Worm (Caenorhabditis elegans) whole organism, L2 larva: ENCODE measurements around the gene elt-3.
A peak's percentile ranks its signal among the peaks of the same experiment; 100 is the strongest.

Source experiments
- C34F6.9 ChIP-seq: fragments of 150-350 bp; optimal IDR thresholded peaks from 2 replicates; lab custom pipeline; 2014; ENCODE audit warnings: missing biosample characterization, missing genetic modification characterization
- F13H6.1 ChIP-seq: sonication (generic microtip); optimal IDR thresholded peaks from 2 replicates; lab custom pipeline; 2016; ENCODE audit warnings: missing genetic modification characterization, missing compliant biosample characterization
- R02D3.7 ChIP-seq: fragments of 150-350 bp; optimal IDR thresholded peaks from 2 replicates; lab custom pipeline; 2014; ENCODE audit warnings: missing biosample characterization, missing genetic modification characterization
- Y55F3AM.14 ChIP-seq: fragments of 200-800 bp; sonication (Bioruptor generic); optimal IDR thresholded peaks from 2 replicates; lab custom pipeline; 2018; ENCODE audit warnings: mild to moderate bottlenecking, missing genetic modification characterization, missing compliant biosample characterization
- ZK546.5 ChIP-seq: sonication (generic microtip); optimal IDR thresholded peaks from 2 replicates; lab custom pipeline; 2017; ENCODE audit warnings: missing biosample characterization, missing genetic modification characterization
- alr-1 ChIP-seq: fragments of 150-350 bp; optimal IDR thresholded peaks from 2 replicates; lab custom pipeline; 2014; ENCODE audit warnings: missing biosample characterization, missing genetic modification characterization
- aly-2 ChIP-seq: fragments of 150-350 bp; optimal IDR thresholded peaks from 2 replicates; lab custom pipeline; 2014; ENCODE audit warnings: missing biosample characterization, missing genetic modification characterization
- ama-1 ChIP-seq: fragments of 150-350 bp; optimal IDR thresholded peaks from 2 replicates; lab custom pipeline; 2018; ENCODE audit warnings: inconsistent platforms
- blmp-1 ChIP-seq: sonication (generic microtip); optimal IDR thresholded peaks from 2 replicates; lab custom pipeline; 2017; ENCODE audit warnings: missing genetic modification characterization, mild to moderate bottlenecking, missing compliant biosample characterization, antibody characterized with exemption, moderate library complexity; ENCODE audit not compliant: insufficient read depth
- ceh-16 ChIP-seq: fragments of 150-350 bp; optimal IDR thresholded peaks from 2 replicates; lab custom pipeline; 2014; ENCODE audit warnings: missing biosample characterization, missing genetic modification characterization
- ceh-82 ChIP-seq: fragments of 150-350 bp; optimal IDR thresholded peaks from 2 replicates; lab custom pipeline; 2014; ENCODE audit warnings: missing biosample characterization, missing genetic modification characterization
- crh-2 ChIP-seq: sonication (generic microtip); optimal IDR thresholded peaks from 2 replicates; lab custom pipeline; 2017; ENCODE audit warnings: missing biosample characterization, missing genetic modification characterization
- dmd-4 ChIP-seq: sonication (generic microtip); optimal IDR thresholded peaks from 2 replicates; lab custom pipeline; 2017; ENCODE audit warnings: missing biosample characterization, missing genetic modification characterization
- egl-27 ChIP-seq: sonication (generic microtip); optimal IDR thresholded peaks from 3 replicates; lab custom pipeline; 2017; ENCODE audit warnings: missing biosample characterization, missing genetic modification reagents, missing genetic modification characterization
- elt-1 ChIP-seq: fragments of 150-350 bp; optimal IDR thresholded peaks from 2 replicates; lab custom pipeline; 2014; ENCODE audit warnings: missing biosample characterization, missing genetic modification characterization
- elt-3 ChIP-seq: sonication (generic microtip); optimal IDR thresholded peaks from 2 replicates; lab custom pipeline; 2017; ENCODE audit warnings: missing biosample characterization, missing genetic modification characterization
- fos-1 ChIP-seq: fragments of 150-350 bp; optimal IDR thresholded peaks from 2 replicates; lab custom pipeline; 2014; ENCODE audit warnings: missing biosample characterization, missing genetic modification characterization
- gmeb-1 ChIP-seq: fragments of 150-350 bp; optimal IDR thresholded peaks from 2 replicates; lab custom pipeline; 2014; ENCODE audit warnings: missing biosample characterization, missing genetic modification characterization
- lin-11 ChIP-seq: fragments of 150-350 bp; sonication (generic microtip); optimal IDR thresholded peaks from 2 replicates; lab custom pipeline; 2014; ENCODE audit warnings: missing biosample characterization, missing genetic modification characterization, inconsistent platforms, mixed read lengths
- lin-13 ChIP-seq: fragments of 150-350 bp; optimal IDR thresholded peaks from 2 replicates; lab custom pipeline; 2014; ENCODE audit warnings: missing biosample characterization, missing genetic modification reagents, missing genetic modification characterization
- lin-39 ChIP-seq: fragments of 150-350 bp; optimal IDR thresholded peaks from 2 replicates; lab custom pipeline; 2014; ENCODE audit warnings: missing biosample characterization, missing genetic modification reagents, missing genetic modification characterization
- lsy-2 ChIP-seq, 2 experiments: fragments of 150-350 bp in 1 of 2; sonication (generic microtip) in 1 of 2; optimal IDR thresholded peaks; 2 replicates each; lab custom pipeline; 2014 to 2017; ENCODE audit warnings: missing biosample characterization in 2 of 2, missing genetic modification characterization in 2 of 2
- mab-5 ChIP-seq: fragments of 150-350 bp; optimal IDR thresholded peaks from 2 replicates; lab custom pipeline; 2014; ENCODE audit warnings: missing biosample characterization, missing genetic modification characterization
- mbf-1 ChIP-seq: sonication (generic microtip); optimal IDR thresholded peaks from 2 replicates; lab custom pipeline; 2017; ENCODE audit warnings: missing biosample characterization, missing genetic modification characterization
- mdl-1 ChIP-seq, 2 experiments: fragments of 150-350 bp in 1 of 2; sonication (generic microtip) in 1 of 2; optimal IDR thresholded peaks; 2 replicates each; lab custom pipeline; 2017; ENCODE audit warnings: missing biosample characterization in 2 of 2, missing genetic modification characterization in 2 of 2
- nhr-10 ChIP-seq: sonication (generic microtip); optimal IDR thresholded peaks from 2 replicates; lab custom pipeline; 2017; ENCODE audit warnings: missing biosample characterization, missing genetic modification characterization
- nhr-11 ChIP-seq: fragments of 150-350 bp; optimal IDR thresholded peaks from 2 replicates; lab custom pipeline; 2014; ENCODE audit warnings: missing biosample characterization, missing genetic modification characterization
- nhr-12 ChIP-seq: fragments of 150-350 bp; optimal IDR thresholded peaks from 2 replicates; lab custom pipeline; 2014; ENCODE audit warnings: missing biosample characterization, missing genetic modification characterization
- nhr-129 ChIP-seq: fragments of 150-350 bp; optimal IDR thresholded peaks from 2 replicates; lab custom pipeline; 2014; ENCODE audit warnings: missing biosample characterization, missing genetic modification characterization
- nhr-21 ChIP-seq: fragments of 150-350 bp; optimal IDR thresholded peaks from 2 replicates; lab custom pipeline; 2014; ENCODE audit warnings: missing biosample characterization, missing genetic modification characterization
- nhr-23 ChIP-seq: fragments of 150-350 bp; optimal IDR thresholded peaks from 2 replicates; lab custom pipeline; 2014; ENCODE audit warnings: missing biosample characterization, missing genetic modification reagents, missing genetic modification characterization
- nhr-237 ChIP-seq: fragments of 150-350 bp; optimal IDR thresholded peaks from 2 replicates; lab custom pipeline; 2014; ENCODE audit warnings: missing biosample characterization, missing genetic modification characterization
- nhr-25 ChIP-seq: fragments of 150-350 bp; sonication (generic microtip); optimal IDR thresholded peaks from 3 replicates; lab custom pipeline; 2014; ENCODE audit warnings: missing biosample characterization, missing genetic modification characterization
- nhr-6 ChIP-seq: fragments of 150-350 bp; optimal IDR thresholded peaks from 2 replicates; lab custom pipeline; 2014; ENCODE audit warnings: missing biosample characterization, missing genetic modification characterization
- nhr-77 ChIP-seq: fragments of 150-350 bp; optimal IDR thresholded peaks from 2 replicates; lab custom pipeline; 2014; ENCODE audit warnings: missing biosample characterization, missing genetic modification characterization
- peb-1 ChIP-seq: fragments of 150-350 bp; optimal IDR thresholded peaks from 2 replicates; lab custom pipeline; 2014; ENCODE audit warnings: missing biosample characterization, missing genetic modification characterization
- sem-4 ChIP-seq: fragments of 150-350 bp; optimal IDR thresholded peaks from 2 replicates; lab custom pipeline; 2014; ENCODE audit warnings: missing biosample characterization, missing genetic modification reagents, missing genetic modification characterization
- skn-1 ChIP-seq: sonication (generic microtip); optimal IDR thresholded peaks from 2 replicates; lab custom pipeline; 2017; ENCODE audit warnings: missing biosample characterization, missing genetic modification characterization
- sma-3 ChIP-seq: sonication (generic microtip); optimal IDR thresholded peaks from 2 replicates; lab custom pipeline; 2016; ENCODE audit warnings: missing genetic modification reagents, missing genetic modification characterization, missing compliant biosample characterization
- sma-9 ChIP-seq, 2 experiments: fragments of 150-350 bp in 1 of 2; sonication (generic microtip) in 1 of 2; optimal IDR thresholded peaks; 2 replicates each; lab custom pipeline; 2014 to 2016; ENCODE audit warnings: missing genetic modification characterization in 2 of 2, mild to moderate bottlenecking in 1 of 2, missing biosample characterization in 1 of 2, missing compliant biosample characterization in 1 of 2, missing genetic modification reagents in 1 of 2, moderate library complexity in 1 of 2
- snpc-4 ChIP-seq: fragments of 150-350 bp; optimal IDR thresholded peaks from 2 replicates; lab custom pipeline; 2014; ENCODE audit warnings: missing biosample characterization, missing genetic modification characterization
- unc-39 ChIP-seq: fragments of 150-350 bp; optimal IDR thresholded peaks from 2 replicates; lab custom pipeline; 2014; ENCODE audit warnings: missing biosample characterization, missing genetic modification characterization
- unc-55 ChIP-seq: fragments of 150-350 bp; sonication (generic microtip); optimal IDR thresholded peaks from 3 replicates; lab custom pipeline; 2014; ENCODE audit warnings: missing biosample characterization, missing genetic modification reagents, missing genetic modification characterization
- unc-62 ChIP-seq: fragments of 150-350 bp; optimal IDR thresholded peaks from 2 replicates; lab custom pipeline; 2014; ENCODE audit warnings: missing biosample characterization, missing genetic modification reagents, missing genetic modification characterization
- zag-1 ChIP-seq: fragments of 150-350 bp; optimal IDR thresholded peaks from 2 replicates; lab custom pipeline; 2014; ENCODE audit warnings: missing biosample characterization, missing genetic modification characterization
- ztf-1 ChIP-seq: fragments of 200-800 bp; sonication (Bioruptor generic); conservative IDR thresholded peaks from 2 replicates; pipeline ENCODE4 v1.3.6; 2022; ENCODE audit warnings: missing genetic modification characterization, missing compliant biosample characterization
- ztf-11 ChIP-seq: sonication (generic microtip); optimal IDR thresholded peaks from 2 replicates; lab custom pipeline; 2017; ENCODE audit warnings: missing biosample characterization, missing genetic modification characterization
- ztf-4 ChIP-seq: fragments of 150-350 bp; optimal IDR thresholded peaks from 2 replicates; lab custom pipeline; 2014; ENCODE audit warnings: missing biosample characterization, missing genetic modification characterization

The elt-3 gene

DNA sequence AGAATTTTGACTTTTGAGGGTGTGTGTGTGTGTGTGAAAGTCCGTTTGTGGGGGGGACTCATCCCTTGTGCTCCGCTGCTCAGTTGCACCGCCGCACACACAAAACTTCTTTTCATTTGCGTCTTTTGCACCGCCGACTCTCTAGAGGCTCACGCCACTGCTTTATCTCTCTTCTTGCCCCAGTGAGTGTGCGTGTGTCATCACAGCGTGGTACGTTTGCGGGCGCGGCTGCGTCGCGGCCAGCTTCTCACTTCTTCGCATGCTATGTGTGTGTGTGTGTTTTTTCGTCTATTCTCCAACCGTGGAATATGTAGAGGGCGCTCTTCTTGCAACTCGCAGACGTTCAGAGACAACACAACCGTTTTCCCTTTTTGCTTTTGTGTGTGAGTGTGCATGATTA, 10.8 kb downstream of the elt-3 start:
- no peak for TF ChIP-seq alr-1
- peak in 1 of 2 experiments; percentile 58 for TF ChIP-seq lsy-2 (tag; optimal IDR thresholded peaks at IDR 0.05; lab: Kevin White, UChicago)
- peak; percentile 77 for TF ChIP-seq lin-11 (tag; lab: Kevin White, UChicago)
- no peak for TF ChIP-seq sma-3 (GFP tag; lab: Kevin White, UChicago)
- TF ChIP-seq blmp-1 = no peak
- no peak for TF ChIP-seq nhr-11 (tag; lab: Kevin White, UChicago)
- TF ChIP-seq ceh-16 = peak; percentile 3
- no peak for TF ChIP-seq unc-39 (tag; lab: Kevin White, UChicago)
- TF ChIP-seq F13H6.1 (tag; lab: Kevin White, UChicago) = peak; percentile 58
- TF ChIP-seq unc-62 (GFP tag; lab: Kevin White, UChicago) = no peak
- no peak for TF ChIP-seq R02D3.7 (tag; lab: Kevin White, UChicago)
- no peak for TF ChIP-seq ceh-82
- TF ChIP-seq C34F6.9 (tag; lab: Kevin White, UChicago) = peak; percentile 65
- TF ChIP-seq nhr-12 (tag; lab: Kevin White, UChicago) = no peak
- peak; percentile 75 for TF ChIP-seq zag-1 (tag; lab: Kevin White, UChicago)
- no peak for TF ChIP-seq mbf-1 (tag; lab: Kevin White, UChicago)
- no peak for TF ChIP-seq egl-27 (tag; lab: Kevin White, UChicago)
- no peak for TF ChIP-seq aly-2
- TF ChIP-seq unc-55 (GFP tag; lab: Kevin White, UChicago) = peak; percentile 65
- TF ChIP-seq sem-4 (tag; lab: Kevin White, UChicago) = peak; percentile 23
- TF ChIP-seq mab-5 (tag; lab: Kevin White, UChicago) = no peak
- peak; percentile 70 for TF ChIP-seq lin-13 (GFP tag; lab: Kevin White, UChicago)
- no peak for TF ChIP-seq ZK546.5 (tag; lab: Kevin White, UChicago)
- no peak for TF ChIP-seq nhr-10 (tag; lab: Kevin White, UChicago)
- TF ChIP-seq nhr-21 (tag; lab: Kevin White, UChicago) = no peak
- TF ChIP-seq gmeb-1 (tag; lab: Kevin White, UChicago) = no peak
- peak; percentile 74 for TF ChIP-seq nhr-129 (tag; lab: Kevin White, UChicago)
- TF ChIP-seq nhr-77 (tag; lab: Kevin White, UChicago) = no peak
- no peak for TF ChIP-seq elt-3 (tag; lab: Kevin White, UChicago)
- TF ChIP-seq lin-39 (tag; lab: Kevin White, UChicago) = no peak
- TF ChIP-seq ztf-1 (GFP tag; lab: Robert Waterston, UW) = no peak
- peak; percentile 93 for TF ChIP-seq snpc-4 (tag; lab: Kevin White, UChicago)
- no peak for TF ChIP-seq ztf-11 (tag; lab: Kevin White, UChicago)
- TF ChIP-seq nhr-23 (tag; lab: Kevin White, UChicago) = no peak
- no peak for TF ChIP-seq peb-1 (tag; lab: Kevin White, UChicago)
- TF ChIP-seq mdl-1 (tag; optimal IDR thresholded peaks at IDR 0.05; lab: Kevin White, UChicago) = peak; percentile 66 to 80
- TF ChIP-seq ztf-4 = no peak
- TF ChIP-seq fos-1 = peak; percentile 71
- no peak for TF ChIP-seq dmd-4 (tag; lab: Kevin White, UChicago)
- TF ChIP-seq crh-2 (tag; lab: Kevin White, UChicago) = peak; percentile 57
- no peak for TF ChIP-seq nhr-237 (tag; lab: Kevin White, UChicago)
- TF ChIP-seq nhr-25 (tag; lab: Kevin White, UChicago) = no peak
- no peak for TF ChIP-seq skn-1 (tag; lab: Kevin White, UChicago)
- peak; percentile 33 for TF ChIP-seq Y55F3AM.14
- no peak for TF ChIP-seq ama-1 (lab: Kevin White, UChicago)
- TF ChIP-seq nhr-6 = no peak
- TF ChIP-seq elt-1 = no peak
- TF ChIP-seq sma-9 (GFP tag; optimal IDR thresholded peaks at IDR 0.05; lab: Kevin White, UChicago) = peak; percentile 73
- TF ChIP-seq sma-9 (tag; optimal IDR thresholded peaks at IDR 0.05; lab: Kevin White, UChicago) = no peak
